Fruit fly (Drosophila melanogaster) whole organism, embryonic: ENCODE measurements around the gene tai.
A peak's percentile ranks its signal among the peaks of the same experiment; 100 is the strongest.

ENCODE experiments used
- Atf6 ChIP-seq: fragments of 200-800 bp; sonication (Bioruptor generic); IDR thresholded peaks from 2 replicates; pipeline ENCODE4 v1.3.6; 2022; ENCODE audit warnings: missing biosample characterization, missing genetic modification characterization
- Bteb2 ChIP-seq: fragments of 200-800 bp; sonication (Bioruptor generic); optimal IDR thresholded peaks from 2 replicates; lab custom pipeline; 2016; ENCODE audit warnings: missing biosample characterization, missing genetic modification characterization
- CG12104 ChIP-seq: fragments of 200-800 bp; sonication (Bioruptor generic); optimal IDR thresholded peaks from 3 replicates; lab custom pipeline; 2016; ENCODE audit warnings: missing biosample characterization, missing genetic modification characterization
- CG15514 ChIP-seq: fragments of 200-800 bp; sonication (Bioruptor generic); optimal IDR thresholded peaks from 3 replicates; lab custom pipeline; 2017; ENCODE audit warnings: missing biosample characterization, missing genetic modification characterization, mild to moderate bottlenecking, moderate library complexity, missing genetic modification reagents
- CG1602 ChIP-seq: fragments of 200-800 bp; sonication (Bioruptor generic); optimal IDR thresholded peaks from 3 replicates; lab custom pipeline; 2016; ENCODE audit warnings: missing biosample characterization, missing genetic modification characterization
- CG16815 ChIP-seq: fragments of 200-800 bp; sonication (Bioruptor generic); optimal IDR thresholded peaks from 3 replicates; lab custom pipeline; 2017; ENCODE audit warnings: missing biosample characterization, mild to moderate bottlenecking, missing genetic modification characterization
- CG17829 ChIP-seq: fragments of 200-800 bp; optimal IDR thresholded peaks from 2 replicates; lab custom pipeline; 2019; ENCODE audit warnings: missing biosample characterization, mild to moderate bottlenecking, missing genetic modification characterization, moderate library complexity
- CG2202 ChIP-seq: fragments of 200-800 bp; sonication (Bioruptor generic); optimal IDR thresholded peaks from 2 replicates; lab custom pipeline; 2018; ENCODE audit warnings: missing biosample characterization, mild to moderate bottlenecking, missing genetic modification characterization
- CG31365 ChIP-seq: fragments of 200-800 bp; sonication (Bioruptor generic); optimal IDR thresholded peaks from 2 replicates; lab custom pipeline; 2018; ENCODE audit warnings: missing biosample characterization, mild to moderate bottlenecking, missing genetic modification characterization
- CG32767 ChIP-seq: fragments of 200-800 bp; sonication (Bioruptor generic); IDR thresholded peaks from 2 replicates; pipeline ENCODE4 v1.3.6; 2022; ENCODE audit warnings: missing biosample characterization, missing genetic modification characterization
- CG32772 ChIP-seq: fragments of 200-800 bp; sonication (Bioruptor generic); IDR thresholded peaks from 2 replicates; pipeline ENCODE4 v1.3.6; 2022; ENCODE audit warnings: missing biosample characterization, missing genetic modification characterization
- CG4282 ChIP-seq: fragments of 200-800 bp; sonication (Bioruptor generic); optimal IDR thresholded peaks from 2 replicates; lab custom pipeline; 2016; ENCODE audit warnings: missing biosample characterization, missing genetic modification characterization
- CG4854 ChIP-seq: fragments of 200-800 bp; sonication (Bioruptor generic); optimal IDR thresholded peaks from 2 replicates; lab custom pipeline; 2016; ENCODE audit warnings: missing biosample characterization, missing genetic modification characterization, inconsistent platforms
- CG6654 ChIP-seq: fragments of 200-800 bp; sonication (Bioruptor generic); optimal IDR thresholded peaks from 2 replicates; lab custom pipeline; 2017; ENCODE audit warnings: missing biosample characterization, mild to moderate bottlenecking, missing genetic modification characterization
- CG6689 ChIP-seq: fragments of 200-800 bp; sonication (Bioruptor generic); IDR thresholded peaks from 2 replicates; pipeline ENCODE4 v1.3.6; 2022; ENCODE audit warnings: missing biosample characterization, missing genetic modification characterization
- CG9609 ChIP-seq: fragments of 200-800 bp; sonication (Bioruptor generic); optimal IDR thresholded peaks from 3 replicates; lab custom pipeline; 2016; ENCODE audit warnings: missing biosample characterization, missing genetic modification characterization
- CG9797 ChIP-seq: fragments of 200-800 bp; sonication (Bioruptor generic); optimal IDR thresholded peaks from 3 replicates; lab custom pipeline; 2018; ENCODE audit warnings: missing biosample characterization, mild to moderate bottlenecking, missing genetic modification characterization
- CTCF ChIP-seq: fragments of 200-800 bp; sonication (Bioruptor generic); optimal IDR thresholded peaks from 2 replicates; lab custom pipeline; 2017; ENCODE audit warnings: missing biosample characterization, mild to moderate bottlenecking, missing genetic modification characterization, moderate library complexity
- CoRest ChIP-seq: fragments of 200-800 bp; sonication (Bioruptor generic); optimal IDR thresholded peaks from 3 replicates; lab custom pipeline; 2018; ENCODE audit warnings: missing biosample characterization, mild to moderate bottlenecking, missing genetic modification characterization, moderate library complexity
- E2f2 ChIP-seq: fragments of 200-800 bp; sonication (Bioruptor generic); IDR thresholded peaks from 2 replicates; pipeline ENCODE4 v1.3.6; 2022; ENCODE audit warnings: missing biosample characterization, missing genetic modification characterization
- HLH4C ChIP-seq: fragments of 200-800 bp; sonication (Bioruptor generic); IDR thresholded peaks from 3 replicates; pipeline ENCODE4 v1.3.6; 2022; ENCODE audit warnings: missing biosample characterization, missing genetic modification characterization; ENCODE audit not compliant: partially characterized antibody
- HLH54F ChIP-seq: fragments of 200-800 bp; sonication (Bioruptor generic); optimal IDR thresholded peaks from 3 replicates; lab custom pipeline; 2016; ENCODE audit warnings: missing biosample characterization, missing genetic modification characterization
- HmgZ ChIP-seq: fragments of 200-800 bp; sonication (Bioruptor generic); optimal IDR thresholded peaks from 2 replicates; lab custom pipeline; 2018; ENCODE audit warnings: missing biosample characterization, mild to moderate bottlenecking, missing genetic modification characterization
- Myb ChIP-seq: fragments of 200-800 bp; sonication (Bioruptor generic); optimal IDR thresholded peaks from 2 replicates; lab custom pipeline; 2016; ENCODE audit warnings: missing biosample characterization, missing genetic modification characterization
- NC2β ChIP-seq: fragments of 200-800 bp; sonication (Bioruptor generic); optimal IDR thresholded peaks from 2 replicates; lab custom pipeline; 2016; ENCODE audit warnings: missing biosample characterization, missing genetic modification characterization
- Oaz ChIP-seq: fragments of 200-800 bp; sonication (Bioruptor generic); IDR thresholded peaks from 2 replicates; pipeline ENCODE4 v1.3.6; 2022; ENCODE audit warnings: missing biosample characterization, missing genetic modification characterization
- Opbp ChIP-seq: fragments of 200-800 bp; sonication (Bioruptor generic); IDR thresholded peaks from 3 replicates; pipeline ENCODE4 v1.3.6; 2022; ENCODE audit warnings: missing biosample characterization, missing genetic modification characterization; ENCODE audit not compliant: partially characterized antibody
- Six4 ChIP-seq: fragments of 200-800 bp; sonication (Bioruptor generic); optimal IDR thresholded peaks from 2 replicates; lab custom pipeline; 2016; ENCODE audit warnings: missing biosample characterization, missing genetic modification characterization
- Trl ChIP-seq, 3 experiments: fragments of >200 bp in 2 of 3; fragments of 200-800 bp in 1 of 3; sonication (Bioruptor generic) in 1 of 3; optimal IDR thresholded peaks; 2 replicates in 1 of 3; 3 replicates in 2 of 3; lab custom pipeline; 2016 to 2017; ENCODE audit warnings: missing biosample characterization in 1 of 3, missing genetic modification characterization in 1 of 3
- Vsx1 ChIP-seq: fragments of 200-800 bp; sonication (Bioruptor generic); optimal IDR thresholded peaks from 2 replicates; lab custom pipeline; 2017; ENCODE audit warnings: missing biosample characterization, mild to moderate bottlenecking, missing genetic modification characterization, missing genetic modification reagents
- al ChIP-seq: fragments of 200-800 bp; sonication (Bioruptor generic); IDR thresholded peaks from 2 replicates; pipeline ENCODE4 v1.3.6; 2022; ENCODE audit warnings: missing biosample characterization, missing genetic modification characterization
- bcd ChIP-seq: fragments of 200-800 bp; sonication (Bioruptor generic); optimal IDR thresholded peaks from 2 replicates; lab custom pipeline; 2017; ENCODE audit warnings: missing biosample characterization, mild to moderate bottlenecking, missing genetic modification characterization
- cas ChIP-seq: fragments of 200-800 bp; sonication (Bioruptor generic); IDR thresholded peaks from 2 replicates; pipeline ENCODE4 v1.3.6; 2022; ENCODE audit warnings: missing biosample characterization, missing genetic modification characterization
- chif ChIP-seq, 2 experiments: fragments of 200-800 bp; sonication (Bioruptor generic); optimal IDR thresholded peaks; 3 replicates each; lab custom pipeline; 2016; ENCODE audit warnings: missing biosample characterization in 2 of 2, missing genetic modification characterization in 2 of 2
- ewg ChIP-seq: fragments of 200-800 bp; sonication (Bioruptor generic); optimal IDR thresholded peaks from 3 replicates; lab custom pipeline; 2017; ENCODE audit warnings: mild to moderate bottlenecking, missing biosample characterization, missing genetic modification reagents, missing genetic modification characterization
- gem ChIP-seq: fragments of 200-800 bp; sonication (Bioruptor generic); optimal IDR thresholded peaks from 2 replicates; lab custom pipeline; 2019; ENCODE audit warnings: missing biosample characterization, mild to moderate bottlenecking, missing genetic modification characterization, moderate library complexity
- gt ChIP-seq: fragments of 200-800 bp; sonication (Bioruptor generic); IDR thresholded peaks from 2 replicates; pipeline ENCODE4 v1.3.6; 2022; ENCODE audit warnings: missing biosample characterization, missing genetic modification characterization
- nom ChIP-seq: fragments of 200-800 bp; sonication (Bioruptor generic); optimal IDR thresholded peaks from 2 replicates; lab custom pipeline; 2017; ENCODE audit warnings: missing biosample characterization, missing genetic modification characterization, mild to moderate bottlenecking, moderate library complexity, missing genetic modification reagents
- onecut ChIP-seq: fragments of 200-800 bp; sonication (Bioruptor generic); IDR thresholded peaks from 2 replicates; pipeline ENCODE4 v1.3.6; 2022; ENCODE audit warnings: missing biosample characterization, missing genetic modification characterization
- pfk ChIP-seq: fragments of 200-800 bp; sonication (Bioruptor generic); optimal IDR thresholded peaks from 2 replicates; lab custom pipeline; 2018; ENCODE audit warnings: missing biosample characterization, mild to moderate bottlenecking, missing genetic modification characterization, moderate library complexity
- pros ChIP-seq: fragments of 200-800 bp; sonication (Bioruptor generic); optimal IDR thresholded peaks from 3 replicates; lab custom pipeline; 2019; ENCODE audit warnings: missing biosample characterization, mild to moderate bottlenecking, missing genetic modification characterization, moderate library complexity
- sug ChIP-seq: fragments of 200-800 bp; optimal IDR thresholded peaks from 2 replicates; lab custom pipeline; 2019; ENCODE audit warnings: missing biosample characterization, mild to moderate bottlenecking, missing genetic modification characterization, moderate library complexity
- toy ChIP-seq: fragments of 200-800 bp; sonication (Bioruptor generic); IDR thresholded peaks from 2 replicates; pipeline ENCODE4 v1.3.6; 2022; ENCODE audit warnings: missing biosample characterization, missing genetic modification characterization
- twi ChIP-seq: fragments of 200-800 bp; optimal IDR thresholded peaks from 2 replicates; lab custom pipeline; 2019; ENCODE audit warnings: missing biosample characterization, mild to moderate bottlenecking, missing genetic modification characterization, moderate library complexity
- wdn ChIP-seq: fragments of 200-800 bp; sonication (Bioruptor generic); IDR thresholded peaks from 2 replicates; pipeline ENCODE4 v1.3.6; 2022; ENCODE audit warnings: missing biosample characterization, missing genetic modification characterization
- yki ChIP-seq: fragments of >200 bp; optimal IDR thresholded peaks from 3 replicates; lab custom pipeline; 2018
- z ChIP-seq: fragments of 200-800 bp; sonication (Bioruptor generic); IDR thresholded peaks from 3 replicates; pipeline ENCODE4 v1.3.6; 2022; ENCODE audit warnings: missing biosample characterization, missing genetic modification characterization
- zen ChIP-seq: fragments of 200-800 bp; sonication (Bioruptor generic); optimal IDR thresholded peaks from 3 replicates; lab custom pipeline; 2018; ENCODE audit warnings: missing biosample characterization, mild to moderate bottlenecking, missing genetic modification characterization, moderate library complexity

The tai gene

DNA sequence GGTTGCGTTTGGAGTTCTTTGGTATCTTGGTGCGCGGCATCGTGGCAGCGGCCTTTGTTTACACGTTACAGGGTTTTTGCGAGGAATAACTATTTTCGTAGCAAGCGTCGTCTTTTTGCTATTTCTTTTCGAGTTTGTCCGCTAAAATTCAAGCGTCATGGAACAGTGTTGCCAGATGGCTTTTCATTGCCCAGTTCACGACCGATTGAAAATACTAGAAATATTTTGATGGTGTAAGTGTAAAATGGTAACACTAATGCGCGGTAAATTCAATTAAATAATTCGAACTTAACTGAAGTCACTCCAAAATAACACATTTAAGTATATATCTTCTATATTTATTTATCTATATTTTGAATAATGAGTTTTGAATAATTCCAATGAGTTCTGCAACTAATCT, 86.4 kb downstream of the tai start, which contains the start of gene borr (continued):
- TF ChIP-seq CG15514 (GFP tag; lab: Kevin White, UChicago) (peak; percentile 95), E2f2 (GFP tag; lab: Robert Waterston, UW) (peak; percentile 99), cas (no peak), Myb (GFP tag; lab: Kevin White, UChicago) (peak; percentile 79), HmgZ (peak; percentile 19), CoRest (peak; percentile 31), Atf6 (GFP tag; lab: Robert Waterston, UW) (no peak), CG9797 (peak; percentile 75), CG17829 (tag; lab: Kevin White, UChicago) (peak; percentile 0), CTCF (GFP tag; lab: Kevin White, UChicago) (no peak)

DNA sequence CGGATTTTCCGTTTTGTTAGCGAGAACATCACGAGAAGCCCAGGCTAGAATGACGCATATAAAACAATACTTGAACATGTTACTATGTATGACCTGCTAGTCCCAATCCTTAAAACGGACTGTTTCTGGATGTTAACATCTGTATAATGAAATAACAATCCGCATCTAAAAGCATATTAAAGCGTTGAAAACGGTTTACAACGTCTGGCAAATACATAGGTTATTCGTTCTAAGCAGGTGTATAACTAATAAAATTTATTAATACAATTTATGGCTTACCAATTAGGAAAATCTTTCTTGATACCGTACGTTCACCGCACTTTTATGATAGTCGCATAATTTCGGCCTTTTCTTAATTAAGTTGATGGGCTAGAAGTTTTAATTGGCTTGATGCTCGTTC, 88.2 kb downstream of the tai start, which contains the start of gene lectin-30A:
Gene lectin-30A, minus strand, starts transcription at position 101 of the 400 bp plus-strand sequence.
- TF ChIP-seq Six4 (GFP tag; lab: Kevin White, UChicago) = no peak
- TF ChIP-seq Bteb2 = no peak
- no peak for TF ChIP-seq Opbp
- TF ChIP-seq CG12104 (GFP tag; lab: Kevin White, UChicago) = no peak
- TF ChIP-seq Oaz (GFP tag; lab: Robert Waterston, UW) = no peak
- no peak for TF ChIP-seq CG6654
- no peak for TF ChIP-seq CG32772
- no peak for TF ChIP-seq CG6689 (GFP tag; lab: Robert Waterston, UW)
- no peak for TF ChIP-seq z (GFP tag; lab: Robert Waterston, UW)
- TF ChIP-seq bcd = no peak
- TF ChIP-seq CG32767 = no peak
- TF ChIP-seq CG9609 (GFP tag; lab: Kevin White, UChicago) = no peak
- TF ChIP-seq CG31365 = no peak
- TF ChIP-seq twi (tag; lab: Kevin White, UChicago) = no peak
- TF ChIP-seq CG1602 (GFP tag; lab: Kevin White, UChicago) = no peak
- TF ChIP-seq zen (tag; lab: Kevin White, UChicago) = no peak

DNA sequence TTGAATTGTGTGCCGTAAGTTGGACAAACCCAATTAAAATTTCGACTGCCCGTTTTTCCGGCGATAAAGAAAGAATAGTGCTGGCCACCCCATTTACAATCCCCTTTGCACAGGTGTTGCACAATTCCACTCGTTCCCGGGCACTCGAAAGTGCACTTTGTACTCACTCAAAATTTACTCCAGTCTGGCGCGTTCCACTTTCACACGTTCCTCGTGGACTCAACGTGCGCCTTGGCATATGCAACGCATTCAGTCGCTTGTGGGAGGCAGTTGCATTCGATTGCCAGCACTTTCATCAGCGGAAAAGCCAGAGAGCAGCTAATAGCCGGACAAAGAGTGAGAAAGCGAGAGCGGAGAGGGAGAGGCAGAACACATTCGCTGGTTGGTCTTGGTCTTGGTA, 89.7 kb downstream of the tai start, which contains the start of gene Ggamma30A:
Gene Ggamma30A, plus strand, starts transcription at position 248 of the 400 bp plus-strand sequence.
- peak; percentile 81 for TF ChIP-seq pfk (GFP tag; lab: Kevin White, UChicago)
- no peak for TF ChIP-seq yki (lab: Kevin White, UChicago)
- peak; percentile 19 to 34 for TF ChIP-seq Trl (optimal IDR thresholded peaks at IDR 0.05; lab: Kevin White, UChicago)
- no peak for TF ChIP-seq Trl (GFP tag; optimal IDR thresholded peaks at IDR 0.05; lab: Kevin White, UChicago)
- peak; percentile 91 for TF ChIP-seq z (GFP tag; lab: Robert Waterston, UW)
- no peak for TF ChIP-seq Vsx1 (GFP tag; lab: Kevin White, UChicago)

DNA sequence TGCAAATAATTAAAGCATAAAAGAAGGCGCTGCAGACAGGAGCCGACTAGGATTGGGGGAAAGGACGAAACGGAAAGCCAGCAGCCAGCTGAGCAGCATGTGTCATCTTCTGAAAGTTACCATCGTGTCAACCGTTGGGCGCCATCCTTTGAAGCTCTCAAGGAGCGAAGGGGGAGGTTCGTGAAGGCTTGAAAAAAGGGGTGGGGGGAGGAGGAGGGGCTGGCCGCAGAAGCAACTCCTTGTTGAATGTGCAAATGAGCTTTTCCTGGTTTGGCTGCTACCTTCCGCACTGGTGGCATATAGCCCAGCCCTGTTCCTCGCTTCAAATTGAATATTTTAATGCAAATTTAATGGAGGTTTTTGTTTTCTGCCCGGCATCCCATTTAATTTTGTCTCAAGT, 99.5 kb downstream of the tai start:
- TF ChIP-seq al (GFP tag; lab: Robert Waterston, UW) = no peak

DNA sequence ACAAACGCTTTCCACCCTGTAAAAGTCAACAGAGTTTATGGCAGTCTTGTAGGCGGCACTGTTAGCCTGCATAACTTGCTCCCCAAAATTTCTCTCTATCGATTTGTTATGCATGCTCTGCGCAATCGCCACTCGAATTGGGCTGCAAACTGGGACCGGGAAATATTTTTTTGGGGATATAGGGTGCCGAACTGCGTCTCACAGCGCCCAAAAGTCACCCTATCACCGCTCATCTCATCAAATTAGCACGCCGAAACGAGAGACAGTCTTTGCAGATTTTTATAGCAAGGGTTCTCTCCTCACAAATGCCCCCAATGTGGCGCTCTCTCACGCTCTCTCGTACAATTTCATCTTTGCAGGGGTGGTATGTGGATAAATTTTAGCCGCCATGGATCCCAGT, 105.5 kb downstream of the tai start:
- TF ChIP-seq onecut (GFP tag; lab: Robert Waterston, UW) (peak; percentile 89), toy (GFP tag; lab: Robert Waterston, UW) (no peak), CG4282 (no peak), wdn (no peak), CG16815 (GFP tag; lab: Kevin White, UChicago) (no peak), ewg (GFP tag; lab: Kevin White, UChicago) (peak; percentile 70), chif (GFP tag; optimal IDR thresholded peaks at IDR 0.05; lab: Kevin White, UChicago) (no peak), HLH4C (GFP tag; lab: Robert Waterston, UW) (no peak), nom (GFP tag; lab: Kevin White, UChicago) (no peak), sug (tag; lab: Kevin White, UChicago) (no peak), gt (GFP tag; lab: Robert Waterston, UW) (no peak), HLH54F (GFP tag; lab: Kevin White, UChicago) (no peak), pros (GFP tag; lab: Kevin White, UChicago) (no peak), CG4854 (GFP tag; lab: Kevin White, UChicago) (no peak), CG2202 (no peak), gem (tag; lab: Kevin White, UChicago) (no peak), NC2β (GFP tag; lab: Kevin White, UChicago) (no peak)
